Worm (Caenorhabditis elegans) whole organism, L4 larva: Measurements from ENCODE around the gene F46F2.5.

Experiments used
- dpl-1 ChIP-seq: fragments of 150-350 bp; optimal IDR thresholded peaks from 2 replicates; lab custom pipeline; 2014; ENCODE audit warnings: missing biosample characterization, missing genetic modification reagents, missing genetic modification characterization
- lim-7 ChIP-seq: fragments of 200-800 bp; sonication (Bioruptor generic); IDR thresholded peaks from 2 replicates; pipeline ENCODE4 v1.3.6; 2022; ENCODE audit warnings: missing genetic modification characterization, missing compliant biosample characterization
- lin-13 ChIP-seq: fragments of 150-350 bp; optimal IDR thresholded peaks from 2 replicates; lab custom pipeline; 2014; ENCODE audit warnings: missing biosample characterization, missing genetic modification reagents, missing genetic modification characterization
- mep-1 ChIP-seq: fragments of 150-350 bp; sonication (generic microtip); optimal IDR thresholded peaks from 3 replicates; lab custom pipeline; 2014; ENCODE audit warnings: missing biosample characterization, missing genetic modification characterization
- mxl-3 ChIP-seq: fragments of 200-800 bp; sonication (Bioruptor generic); optimal IDR thresholded peaks from 2 replicates; lab custom pipeline; 2018; ENCODE audit warnings: mild to moderate bottlenecking, missing genetic modification characterization, missing compliant biosample characterization
- nhr-77 ChIP-seq: fragments of 150-350 bp; optimal IDR thresholded peaks from 2 replicates; lab custom pipeline; 2014; ENCODE audit warnings: missing biosample characterization, missing genetic modification characterization
- tag-97 ChIP-seq: fragments of 200-800 bp; sonication (Bioruptor generic); IDR thresholded peaks from 2 replicates; pipeline ENCODE4 v1.3.6; 2022; ENCODE audit warnings: missing genetic modification characterization, missing compliant biosample characterization

DNA sequence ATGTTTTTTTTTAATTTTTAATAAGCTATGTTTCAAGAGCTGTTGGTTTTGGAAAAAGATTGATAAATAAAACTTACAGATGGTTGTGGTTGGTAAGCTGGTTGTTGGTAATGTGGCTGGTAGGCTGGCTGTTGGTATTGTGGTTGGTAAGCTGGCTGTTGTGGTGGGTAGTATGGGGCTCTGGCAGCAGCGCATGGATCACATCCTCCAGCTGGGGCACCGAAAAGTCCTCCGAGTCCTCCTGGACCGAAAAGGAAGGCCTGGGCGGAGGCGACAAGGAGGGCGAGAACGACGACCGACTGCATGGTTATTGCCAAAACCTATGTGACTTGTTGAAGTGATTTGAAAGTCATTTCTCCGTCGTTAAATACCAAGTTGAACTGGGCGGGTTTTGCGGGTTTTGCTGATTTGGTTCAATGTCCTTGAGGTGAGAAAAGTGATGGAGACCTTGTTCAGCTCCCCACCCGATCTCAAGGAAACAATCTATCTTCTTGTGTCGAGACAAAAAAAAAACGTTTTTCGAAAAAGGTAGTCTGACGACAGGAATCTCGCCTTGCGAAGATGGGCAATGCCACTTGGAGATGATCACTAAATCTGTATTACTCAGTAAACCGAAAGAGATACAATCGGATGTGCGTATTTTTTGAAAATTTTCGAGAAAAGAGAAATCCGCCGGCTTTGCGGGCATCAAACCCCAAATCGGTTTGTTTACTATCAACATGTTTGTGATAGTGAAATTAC, 2.4 kb upstream of the F46F2.5 start, which contains the start of gene F46F2.3:
- TF ChIP-seq mxl-3 (GFP tag; lab: Kevin White, UChicago) (no peak), nhr-77 (tag; lab: Kevin White, UChicago) (no peak), mep-1 (tag; lab: Kevin White, UChicago) (no peak), tag-97 (GFP tag; lab: Robert Waterston, UW) (no peak), dpl-1 (GFP tag; lab: Kevin White, UChicago) (no peak), lim-7 (GFP tag; lab: Robert Waterston, UW) (no peak), lin-13 (no peak)
